Worm (Caenorhabditis elegans): ENCODE data around the gene C44C10.12.
A peak's percentile ranks its signal among the peaks of the same experiment; 100 is the strongest.

C44C10.12 gene

ce11 chrX:11693092-11693491 lies 3.7 kb upstream of the C44C10.12 start, which contains the start of gene smcl-1 (continued):
- TF ChIP-seq xbp-1 (tag; optimal IDR thresholded peaks at IDR 0.05) (peak; percentile 24), fkh-8 (tag; optimal IDR thresholded peaks at IDR 0.05) (peak; percentile 7), irx-1 (tag; optimal IDR thresholded peaks at IDR 0.05) (no peak), lin-35 (GFP tag; optimal IDR thresholded peaks at IDR 0.05) (peak in 1 of 2 experiments; percentile 10), efl-3 (GFP tag; optimal IDR thresholded peaks at IDR 0.05) (no peak), fkh-4 (tag; optimal IDR thresholded peaks at IDR 0.05; ENCODE audit: borderline replicate concordance) (peak; percentile 14), egl-27 (tag; optimal IDR thresholded peaks at IDR 0.05) (no peak)

- TF ChIP-seq vab-15 (tag; optimal IDR thresholded peaks at IDR 0.05) = no peak
- no peak for TF ChIP-seq snu-23 (GFP tag; optimal IDR thresholded peaks at IDR 0.05)
- no peak for TF ChIP-seq dpl-1 (GFP tag; optimal IDR thresholded peaks at IDR 0.05)
- TF ChIP-seq zip-4 (GFP tag; optimal IDR thresholded peaks at IDR 0.05) = no peak
- no peak for TF ChIP-seq fos-1 (tag; optimal IDR thresholded peaks at IDR 0.05)
- TF ChIP-seq aha-1 (tag; optimal IDR thresholded peaks at IDR 0.05) = no peak
- no peak for TF ChIP-seq unc-98 (GFP tag; IDR thresholded peaks at IDR 0.05)
- TF ChIP-seq fkh-10 (GFP tag; optimal IDR thresholded peaks at IDR 0.05) = no peak
- no peak for TF ChIP-seq mdl-1 (tag; optimal IDR thresholded peaks at IDR 0.05)
- TF ChIP-seq ztf-11 (tag; optimal IDR thresholded peaks at IDR 0.05) = no peak
- no peak for TF ChIP-seq skn-1 (tag; optimal IDR thresholded peaks at IDR 0.05)
- TF ChIP-seq nhr-47 (tag; optimal IDR thresholded peaks at IDR 0.05) = no peak
Observed at ce11 chrX:11700263-11700662, 3.5 kb downstream of the C44C10.12 start, which contains the start of gene C44C10.15. TSS of gene C44C10.15 (minus strand) at chrX:11700363.

DNA sequence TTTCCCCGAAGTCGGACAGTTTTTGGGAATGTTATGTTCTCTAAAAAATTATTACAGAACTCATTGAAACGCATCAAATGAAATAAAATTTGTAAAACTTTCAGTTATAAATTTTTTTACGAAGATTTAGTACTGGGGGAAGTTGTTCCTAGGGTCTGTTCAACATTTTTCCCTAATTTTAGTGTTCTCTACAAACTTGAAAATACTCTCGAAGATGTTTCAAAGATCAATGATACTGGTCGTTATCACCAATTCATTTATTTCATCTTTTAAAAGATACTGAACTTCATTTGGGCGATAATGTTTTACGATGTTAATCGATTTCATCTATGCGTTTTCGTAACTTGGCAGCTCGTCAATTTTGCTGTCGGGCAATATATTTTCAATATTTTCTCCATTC lies 5.4 kb downstream of the C44C10.12 start, which contains the start of gene C44C10.3:
C44C10.3 (plus strand) TSS at position 301 of the 400 bp plus-strand sequence.
- TF ChIP-seq snu-23 (GFP tag; optimal IDR thresholded peaks at IDR 0.05) (no peak), alr-1 (tag; optimal IDR thresholded peaks at IDR 0.05; ENCODE audit: borderline replicate concordance) (no peak)

DNA sequence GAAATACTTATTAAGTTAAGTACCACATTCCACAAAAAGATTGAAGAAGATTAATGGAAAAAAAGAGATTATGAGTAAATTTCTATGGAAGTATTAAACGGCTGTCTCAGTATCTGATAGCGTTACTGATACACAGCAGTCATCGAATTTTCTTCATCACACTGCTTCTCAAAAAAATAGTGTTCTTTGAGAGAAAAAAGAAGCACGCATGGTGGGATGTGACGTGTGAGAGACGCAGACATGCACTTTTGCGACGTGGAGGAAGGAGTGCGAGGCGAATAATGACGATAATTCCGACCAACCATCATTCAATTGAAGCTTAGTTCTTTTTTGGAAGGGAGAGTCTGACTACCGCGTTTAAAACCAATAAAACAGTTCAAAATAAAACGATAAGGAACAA lies 13.4 kb downstream of the C44C10.12 start, which contains the start of gene C44C10.11:
C44C10.11 (minus strand) TSS at position 115 of the 400 bp plus-strand sequence.
- TF ChIP-seq ceh-82 (tag; optimal IDR thresholded peaks at IDR 0.05) = no peak
- no peak for TF ChIP-seq nhr-11 (tag; optimal IDR thresholded peaks at IDR 0.05)
- no peak for TF ChIP-seq nhr-85 (tag)
- TF ChIP-seq ama-1 (optimal IDR thresholded peaks at IDR 0.05) = no peak
- TF ChIP-seq fkh-4 (tag; optimal IDR thresholded peaks at IDR 0.05; ENCODE audit: borderline replicate concordance) = no peak
- peak; percentile 10 for TF ChIP-seq xbp-1 (tag; optimal IDR thresholded peaks at IDR 0.05)
- no peak for TF ChIP-seq mab-9 (GFP tag; IDR thresholded peaks at IDR 0.05)
- TF ChIP-seq F16B12.6 (tag; optimal IDR thresholded peaks at IDR 0.05) = no peak
- peak; percentile 78 for TF ChIP-seq dsc-1 (tag; optimal IDR thresholded peaks at IDR 0.05)
- no peak for TF ChIP-seq egl-27 (tag; optimal IDR thresholded peaks at IDR 0.05)
- peak; percentile 19 for TF ChIP-seq snu-23 (GFP tag; optimal IDR thresholded peaks at IDR 0.05)
- no peak for TF ChIP-seq ztf-4 (tag; optimal IDR thresholded peaks at IDR 0.05)
- TF ChIP-seq C34B4.2 (tag; optimal IDR thresholded peaks at IDR 0.05) = no peak
- TF ChIP-seq zip-4 (GFP tag; optimal IDR thresholded peaks at IDR 0.05) = no peak
- peak; percentile 41 for TF ChIP-seq pax-3 (tag; optimal IDR thresholded peaks at IDR 0.05)
- TF ChIP-seq lin-13 (GFP tag; optimal IDR thresholded peaks at IDR 0.05) = no peak
- peak; percentile 23 for TF ChIP-seq blmp-1 (tag; optimal IDR thresholded peaks at IDR 0.05)
- no peak for TF ChIP-seq zag-1 (tag; optimal IDR thresholded peaks at IDR 0.05)
- no peak for TF ChIP-seq lin-39 (tag; optimal IDR thresholded peaks at IDR 0.05)
- peak in 1 of 6 experiments; percentile 9 for TF ChIP-seq elt-3 (tag; optimal IDR thresholded peaks at IDR 0.05)
- peak; percentile 79 for TF ChIP-seq lin-14 (GFP tag; optimal IDR thresholded peaks at IDR 0.05)
- TF ChIP-seq tlp-1 (tag; optimal IDR thresholded peaks at IDR 0.05) = no peak
- TF ChIP-seq nhr-90 (tag; optimal IDR thresholded peaks at IDR 0.05; ENCODE audit: poor library complexity) = no peak
- TF ChIP-seq egl-13 (tag; optimal IDR thresholded peaks at IDR 0.05) = peak; percentile 21
- no peak for TF ChIP-seq ceh-90 (tag; optimal IDR thresholded peaks at IDR 0.05)
- no peak for TF ChIP-seq jun-1 (tag; optimal IDR thresholded peaks at IDR 0.05)
- peak; percentile 22 for TF ChIP-seq nhr-71 (tag; optimal IDR thresholded peaks at IDR 0.05)
- TF ChIP-seq nhr-47 (tag; optimal IDR thresholded peaks at IDR 0.05) = peak; percentile 26
- no peak for TF ChIP-seq lin-15B (tag; optimal IDR thresholded peaks at IDR 0.05)
- no peak for TF ChIP-seq dpl-1 (GFP tag; optimal IDR thresholded peaks at IDR 0.05)
- peak; percentile 32 for TF ChIP-seq fkh-8 (tag; optimal IDR thresholded peaks at IDR 0.05)

Data from whole organism, L1 larva.